Worm (Caenorhabditis elegans) whole organism, L4 larva: ENCODE results near the gene K02E2.7.

Experiments
- ama-1 ChIP-seq: fragments of 150-350 bp; optimal IDR thresholded peaks from 2 replicates; lab custom pipeline; 2014; ENCODE audit warnings: inconsistent platforms, mixed read lengths
- ceh-32 ChIP-seq: sonication (generic microtip); optimal IDR thresholded peaks from 2 replicates; lab custom pipeline; 2016; ENCODE audit warnings: mild to moderate bottlenecking, missing genetic modification characterization, missing compliant biosample characterization; ENCODE audit not compliant: poor library complexity
- fos-1 ChIP-seq: fragments of 150-350 bp; optimal IDR thresholded peaks from 2 replicates; lab custom pipeline; 2014; ENCODE audit warnings: missing biosample characterization, missing genetic modification characterization
- hlh-11 ChIP-seq: fragments of 200-800 bp; sonication (Bioruptor generic); optimal IDR thresholded peaks from 2 replicates; lab custom pipeline; 2018; ENCODE audit warnings: mild to moderate bottlenecking, missing genetic modification characterization, missing compliant biosample characterization
- nhr-237 ChIP-seq: sonication (generic microtip); optimal IDR thresholded peaks from 2 replicates; lab custom pipeline; 2017; ENCODE audit warnings: missing biosample characterization, missing genetic modification characterization
- nhr-6 ChIP-seq: fragments of 150-350 bp; optimal IDR thresholded peaks from 2 replicates; lab custom pipeline; 2014; ENCODE audit warnings: missing biosample characterization, missing genetic modification characterization
- pqm-1 ChIP-seq: sonication (generic microtip); optimal IDR thresholded peaks from 2 replicates; lab custom pipeline; 2017; ENCODE audit warnings: missing biosample characterization, missing genetic modification characterization
- ztf-11 ChIP-seq: fragments of 150-350 bp; optimal IDR thresholded peaks from 2 replicates; lab custom pipeline; 2014; ENCODE audit warnings: missing biosample characterization, missing genetic modification characterization

DNA sequence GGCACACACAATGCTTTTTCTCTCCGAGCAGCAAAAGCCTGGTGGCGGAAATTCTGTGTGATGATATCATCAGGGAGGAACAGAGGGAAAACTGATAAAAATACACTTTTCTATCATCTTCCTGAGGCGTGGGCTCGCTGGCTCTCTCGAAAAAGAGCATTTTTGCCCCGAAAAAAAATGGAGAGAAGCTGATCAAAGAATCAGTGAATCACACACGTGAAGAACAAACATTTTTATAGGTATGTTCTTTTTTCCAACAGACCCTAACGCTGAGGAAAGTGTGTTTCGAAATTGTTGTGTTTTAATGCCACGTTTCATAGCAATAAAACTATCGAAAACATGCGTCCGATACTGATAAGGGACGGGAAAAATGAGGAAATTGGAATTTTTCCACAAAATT is 29.9 kb upstream of the K02E2.7 start:
- TF ChIP-seq nhr-237 (tag; lab: Kevin White, UChicago): no peak
- TF ChIP-seq fos-1 (tag; lab: Kevin White, UChicago): no peak
- no peak for TF ChIP-seq ceh-32 (tag; lab: Kevin White, UChicago)
- peak; percentile 63 for TF ChIP-seq hlh-11
- no peak for TF ChIP-seq ztf-11 (tag; lab: Kevin White, UChicago)
- no peak for TF ChIP-seq pqm-1
- TF ChIP-seq ama-1 (lab: Kevin White, UChicago): no peak
- no peak for TF ChIP-seq nhr-6
